Worm (Caenorhabditis elegans) whole organism, midembryonic: ENCODE data around the gene T27D12.1.

Experiments
- T22C8.4 ChIP-seq: fragments of 200-800 bp; sonication (Bioruptor generic); IDR thresholded peaks from 2 replicates; pipeline ENCODE4 v1.3.6; 2022; ENCODE audit warnings: missing genetic modification characterization, missing compliant biosample characterization
- cog-1 ChIP-seq: sonication (generic microtip); optimal IDR thresholded peaks from 2 replicates; lab custom pipeline; 2016; ENCODE audit warnings: missing genetic modification characterization, missing compliant biosample characterization
- flt-1 ChIP-seq: fragments of 200-800 bp; sonication (Bioruptor generic); IDR thresholded peaks from 2 replicates; pipeline ENCODE4 v1.3.6; 2022; ENCODE audit warnings: missing genetic modification characterization, missing compliant biosample characterization
- klf-2 ChIP-seq: fragments of 200-800 bp; sonication (Bioruptor generic); conservative IDR thresholded peaks from 2 replicates; pipeline ENCODE4 v1.3.6; 2022; ENCODE audit warnings: missing genetic modification reagents, missing genetic modification characterization, missing compliant biosample characterization
- med-1 ChIP-seq: sonication (generic microtip); optimal IDR thresholded peaks from 2 replicates; lab custom pipeline; 2017; ENCODE audit warnings: missing genetic modification characterization, mild to moderate bottlenecking, missing compliant biosample characterization, antibody characterized with exemption, missing genetic modification reagents; ENCODE audit not compliant: insufficient read depth
- ref-1 ChIP-seq: fragments of 200-800 bp; sonication (Bioruptor generic); conservative IDR thresholded peaks from 2 replicates; pipeline ENCODE4 v1.3.6; 2022; ENCODE audit warnings: missing genetic modification reagents, missing genetic modification characterization, missing compliant biosample characterization
- tab-1 ChIP-seq: fragments of 200-800 bp; sonication (Bioruptor generic); IDR thresholded peaks from 2 replicates; pipeline ENCODE4 v1.3.6; 2022; ENCODE audit warnings: missing genetic modification characterization, missing compliant biosample characterization
- ztf-23 ChIP-seq: fragments of 200-800 bp; sonication (Bioruptor generic); IDR thresholded peaks from 2 replicates; pipeline ENCODE4 v1.3.6; 2022; ENCODE audit warnings: missing genetic modification reagents, missing genetic modification characterization, missing compliant biosample characterization
- ztf-29 ChIP-seq: fragments of 200-800 bp; sonication (Bioruptor generic); IDR thresholded peaks from 2 replicates; pipeline ENCODE4 v1.3.6; 2022; ENCODE audit warnings: missing genetic modification reagents, missing genetic modification characterization, missing compliant biosample characterization

Gene T27D12.1

ce11 chrII:11842317-11842716, at the start of gene T27D12.1:
TSS of gene T27D12.1 (plus strand) at chrII:11842617.
- TF ChIP-seq T22C8.4 (GFP tag; lab: Robert Waterston, UW) (no peak), tab-1 (GFP tag; lab: Robert Waterston, UW) (no peak), ref-1 (no peak), ztf-23 (GFP tag; lab: Robert Waterston, UW) (no peak), cog-1 (tag; lab: Kevin White, UChicago) (no peak), klf-2 (no peak)

DNA sequence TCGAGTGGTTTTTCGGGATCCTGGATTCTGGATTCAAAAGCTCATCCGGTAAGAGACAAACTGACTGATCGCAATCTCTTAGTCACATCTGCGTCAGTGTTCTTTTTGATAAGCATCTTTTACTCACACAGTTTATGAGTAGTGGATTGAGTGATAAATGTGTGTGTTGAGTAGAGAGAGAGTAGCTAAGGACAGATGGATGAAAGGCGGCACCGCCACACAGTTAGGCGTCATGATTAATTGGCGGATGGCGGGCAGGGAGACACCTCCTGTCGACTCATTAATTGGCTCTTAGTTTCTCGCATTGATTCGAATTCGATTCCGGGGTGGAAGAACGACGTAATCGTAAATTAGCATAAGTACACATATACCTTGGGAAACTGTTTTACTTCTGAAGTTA, 48.0 kb upstream of the T27D12.1 start:
- no peak for TF ChIP-seq klf-2
- no peak for TF ChIP-seq ztf-29 (GFP tag; lab: Robert Waterston, UW)
- TF ChIP-seq flt-1 (GFP tag; lab: Robert Waterston, UW), result no peak
- no peak for TF ChIP-seq ztf-23 (GFP tag; lab: Robert Waterston, UW)
- TF ChIP-seq med-1 (GFP tag; lab: Kevin White, UChicago), result no peak
- TF ChIP-seq cog-1 (tag; lab: Kevin White, UChicago), result no peak
- TF ChIP-seq ref-1, result no peak
- TF ChIP-seq T22C8.4 (GFP tag; lab: Robert Waterston, UW), result no peak
- TF ChIP-seq tab-1 (GFP tag; lab: Robert Waterston, UW), result no peak

ce11 chrII:11797194-11797593, 45.2 kb upstream of the T27D12.1 start:
- no peak for TF ChIP-seq cog-1 (tag; lab: Kevin White, UChicago)
- no peak for TF ChIP-seq med-1 (GFP tag; lab: Kevin White, UChicago)
- TF ChIP-seq tab-1 (GFP tag; lab: Robert Waterston, UW), result no peak
- TF ChIP-seq T22C8.4 (GFP tag; lab: Robert Waterston, UW), result no peak
- TF ChIP-seq ztf-29 (GFP tag; lab: Robert Waterston, UW), result no peak
- TF ChIP-seq ref-1, result no peak
- TF ChIP-seq flt-1 (GFP tag; lab: Robert Waterston, UW), result no peak
- no peak for TF ChIP-seq ztf-23 (GFP tag; lab: Robert Waterston, UW)
- no peak for TF ChIP-seq klf-2

ce11 chrII:11798737-11799136, 43.7 kb upstream of the T27D12.1 start, which contains the start of gene hda-5:
TSS of gene hda-5 (plus strand) at chrII:11799037.
- TF ChIP-seq ztf-29 (GFP tag; lab: Robert Waterston, UW) (no peak), med-1 (GFP tag; lab: Kevin White, UChicago) (no peak), cog-1 (tag; lab: Kevin White, UChicago) (no peak), klf-2 (no peak), tab-1 (GFP tag; lab: Robert Waterston, UW) (no peak), ztf-23 (GFP tag; lab: Robert Waterston, UW) (no peak), T22C8.4 (GFP tag; lab: Robert Waterston, UW) (no peak), ref-1 (no peak), flt-1 (GFP tag; lab: Robert Waterston, UW) (no peak)

DNA sequence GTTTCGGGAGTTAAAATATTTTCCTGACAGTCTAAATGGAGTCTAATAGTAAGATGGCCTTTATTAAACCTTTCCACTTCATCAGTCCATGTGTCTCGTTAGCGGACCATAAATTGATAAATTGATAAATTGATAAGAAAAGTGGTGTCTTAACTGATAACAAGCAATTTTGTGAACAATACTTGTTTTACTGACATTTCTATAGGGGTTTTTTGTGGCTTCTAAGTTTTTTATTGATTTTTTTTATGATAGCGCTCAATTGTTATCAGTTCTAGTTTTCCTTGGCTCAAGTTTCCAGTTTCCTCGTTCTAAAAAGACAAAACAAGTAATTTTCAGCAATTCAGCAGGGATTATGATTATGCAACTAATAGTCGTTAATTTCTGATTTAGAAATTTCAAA, 40.0 kb upstream of the T27D12.1 start, which contains the start of gene F43G6.17:
F43G6.17 (plus strand) TSS at position 301 of the 400 bp plus-strand sequence.
- TF ChIP-seq ztf-29 (GFP tag; lab: Robert Waterston, UW) (no peak), cog-1 (tag; lab: Kevin White, UChicago) (no peak), klf-2 (no peak), tab-1 (GFP tag; lab: Robert Waterston, UW) (no peak), med-1 (GFP tag; lab: Kevin White, UChicago) (no peak), flt-1 (GFP tag; lab: Robert Waterston, UW) (no peak), ref-1 (no peak), ztf-23 (GFP tag; lab: Robert Waterston, UW) (no peak), T22C8.4 (GFP tag; lab: Robert Waterston, UW) (no peak)

DNA sequence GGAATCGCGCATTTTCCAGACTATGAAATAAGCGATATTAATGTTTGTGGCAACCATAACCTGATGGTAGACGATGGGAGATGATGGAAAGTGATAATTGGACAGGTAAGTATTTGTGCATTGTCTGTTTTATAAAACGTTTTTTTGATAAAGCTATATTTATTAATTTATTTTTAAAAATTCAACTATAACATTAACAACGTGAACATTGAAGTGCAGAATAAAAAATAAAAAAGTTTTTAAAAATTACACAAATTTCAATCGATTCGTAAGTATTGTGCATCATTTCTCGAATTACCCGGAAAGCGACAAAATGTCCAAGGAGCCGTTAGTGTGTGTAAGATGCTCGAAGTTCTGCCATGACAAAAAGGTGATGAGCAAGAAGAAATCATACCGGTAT, 36.2 kb upstream of the T27D12.1 start, which contains the start of gene jmjd-1.1:
jmjd-1.1 (plus strand) TSS at position 301 of the 400 bp plus-strand sequence.
- TF ChIP-seq ztf-29 (GFP tag; lab: Robert Waterston, UW), result no peak
- TF ChIP-seq ref-1, result no peak
- TF ChIP-seq T22C8.4 (GFP tag; lab: Robert Waterston, UW), result no peak
- TF ChIP-seq ztf-23 (GFP tag; lab: Robert Waterston, UW), result no peak
- TF ChIP-seq tab-1 (GFP tag; lab: Robert Waterston, UW), result no peak
- TF ChIP-seq klf-2, result no peak
- TF ChIP-seq med-1 (GFP tag; lab: Kevin White, UChicago), result no peak
- no peak for TF ChIP-seq flt-1 (GFP tag; lab: Robert Waterston, UW)
- no peak for TF ChIP-seq cog-1 (tag; lab: Kevin White, UChicago)

DNA sequence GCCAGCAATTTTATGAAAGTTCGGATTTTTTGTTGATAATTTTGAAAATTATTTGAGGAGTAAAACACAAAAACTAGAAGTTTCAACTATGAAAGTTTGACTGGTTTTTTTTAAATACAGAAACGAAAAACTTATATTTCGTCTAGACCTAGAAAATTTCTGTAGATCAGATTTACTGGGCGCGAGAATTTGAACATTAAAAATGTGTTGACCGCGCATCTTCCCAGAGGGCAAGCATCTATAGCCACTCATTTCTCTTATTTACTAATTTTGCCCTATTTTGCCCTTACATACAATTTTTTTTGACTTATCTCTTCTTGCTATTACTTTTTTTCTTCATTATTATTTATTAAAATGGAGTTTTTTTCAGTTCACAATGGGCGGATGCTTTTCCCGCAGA, 33.4 kb upstream of the T27D12.1 start, which contains the start of gene F43G6.10:
F43G6.10 (plus strand) TSS at position 371 of the 400 bp plus-strand sequence.
- TF ChIP-seq ref-1, result no peak
- no peak for TF ChIP-seq ztf-23 (GFP tag; lab: Robert Waterston, UW)
- TF ChIP-seq cog-1 (tag; lab: Kevin White, UChicago), result no peak
- TF ChIP-seq flt-1 (GFP tag; lab: Robert Waterston, UW), result no peak
- TF ChIP-seq ztf-29 (GFP tag; lab: Robert Waterston, UW), result no peak
- TF ChIP-seq klf-2, result no peak
- TF ChIP-seq T22C8.4 (GFP tag; lab: Robert Waterston, UW), result no peak
- no peak for TF ChIP-seq med-1 (GFP tag; lab: Kevin White, UChicago)
- no peak for TF ChIP-seq tab-1 (GFP tag; lab: Robert Waterston, UW)

- TF ChIP-seq med-1 (GFP tag; lab: Kevin White, UChicago) (no peak), cog-1 (tag; lab: Kevin White, UChicago) (no peak), klf-2 (no peak), ztf-23 (GFP tag; lab: Robert Waterston, UW) (no peak), flt-1 (GFP tag; lab: Robert Waterston, UW) (no peak), T22C8.4 (GFP tag; lab: Robert Waterston, UW) (no peak), ref-1 (no peak), ztf-29 (GFP tag; lab: Robert Waterston, UW) (no peak)
Observed at ce11 chrII:11810436-11810835, 32.0 kb upstream of the T27D12.1 start, which contains the start of gene F43G6.7. TSS of gene F43G6.7 (plus strand) at chrII:11810790.

DNA sequence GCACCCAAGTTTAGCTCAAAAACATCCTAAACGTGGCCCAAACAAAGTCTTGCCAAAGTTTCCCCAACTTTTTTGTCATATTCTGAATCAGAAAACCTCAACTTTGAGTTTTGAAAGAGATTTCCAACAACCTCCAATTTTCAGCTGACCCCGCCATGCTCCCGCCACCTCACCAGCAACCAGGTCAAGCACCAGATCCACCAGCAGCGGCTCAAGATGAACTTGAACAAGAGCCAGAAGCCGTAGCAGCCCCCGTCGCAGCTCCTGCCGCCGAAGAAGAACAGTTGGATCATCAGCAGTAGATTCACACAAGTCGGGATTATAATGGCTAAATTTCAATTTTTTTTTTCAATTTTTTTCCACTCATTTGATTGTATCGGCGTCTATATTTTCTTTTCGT, 31.2 kb upstream of the T27D12.1 start:
- TF ChIP-seq ref-1 (no peak), flt-1 (GFP tag; lab: Robert Waterston, UW) (no peak), ztf-23 (GFP tag; lab: Robert Waterston, UW) (no peak), med-1 (GFP tag; lab: Kevin White, UChicago) (no peak), cog-1 (tag; lab: Kevin White, UChicago) (no peak), T22C8.4 (GFP tag; lab: Robert Waterston, UW) (no peak), tab-1 (GFP tag; lab: Robert Waterston, UW) (no peak), ztf-29 (GFP tag; lab: Robert Waterston, UW) (no peak), klf-2 (no peak)
